Fruit fly (Drosophila melanogaster): ENCODE results near the gene Tim9a.

Gene Tim9a

DNA sequence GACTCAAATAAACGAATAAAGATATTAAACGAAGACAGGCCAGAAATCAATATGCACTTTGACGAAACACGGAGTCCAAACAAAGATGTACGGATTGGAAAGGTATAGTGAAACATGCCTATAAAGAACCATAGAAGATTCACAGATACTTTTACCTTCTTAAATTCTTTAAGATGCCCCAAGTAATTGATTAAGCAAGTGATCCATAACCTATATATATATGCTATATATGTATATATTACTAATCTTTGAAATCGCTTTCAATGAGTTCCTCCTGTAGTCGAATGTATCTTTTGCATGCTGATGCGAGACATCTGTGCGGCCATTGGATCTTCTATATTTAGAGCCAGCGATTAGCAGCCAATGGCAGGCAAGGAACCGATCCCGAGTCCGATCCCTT, 16.9 kb upstream of the Tim9a start, which contains the start of gene dmrt11E (continued):
- TF ChIP-seq so (GFP tag; IDR thresholded peaks at IDR 0.05) (no peak), Jarid2 (GFP tag; optimal IDR thresholded peaks at IDR 0.05) (no peak), lov (optimal IDR thresholded peaks at IDR 0.05) (no peak), lov (GFP tag; IDR thresholded peaks at IDR 0.05) (peak; percentile 66; the same call in 1 of the 3 replicates), Taf1 (GFP tag; IDR thresholded peaks at IDR 0.05) (no peak), CG7745 (tag; optimal IDR thresholded peaks at IDR 0.05) (no peak), MTF-1 (GFP tag; optimal IDR thresholded peaks at IDR 0.05; ENCODE audit: borderline replicate concordance) (peak; percentile 41), Ets97D (GFP tag; optimal IDR thresholded peaks at IDR 0.05) (no peak), CG6854 (GFP tag; optimal IDR thresholded peaks at IDR 0.05) (no peak), ranshi (GFP tag; IDR thresholded peaks at IDR 0.05) (peak; percentile 49; the same call in 1 of the 2 replicates), CG9215 (GFP tag; IDR thresholded peaks at IDR 0.05) (0 out of 2 replicates have a peak, but pooled peaks have one; percentile 20), CG14965 (GFP tag; optimal IDR thresholded peaks at IDR 0.05; ENCODE audit: borderline replicate concordance) (no peak), Gug (GFP tag; IDR thresholded peaks at IDR 0.05) (no peak; the same call in 3 of the 4 replicates), CG18764 (GFP tag; optimal IDR thresholded peaks at IDR 0.05) (peak; percentile 20), CG13287 (GFP tag; IDR thresholded peaks at IDR 0.05; ENCODE audit: partially characterized antibody) (no peak), bigmax (GFP tag; optimal IDR thresholded peaks at IDR 0.05) (no peak), BtbVII (GFP tag; optimal IDR thresholded peaks at IDR 0.05) (no peak), CG4424 (GFP tag; optimal IDR thresholded peaks at IDR 0.05) (peak; percentile 50), HLH3B (GFP tag; IDR thresholded peaks at IDR 0.05) (peak; percentile 48; the same call in 1 of the 2 replicates), Dfd (GFP tag; optimal IDR thresholded peaks at IDR 0.05) (no peak), CG32767 (GFP tag; IDR thresholded peaks at IDR 0.05) (0 out of 2 replicates have a peak, but pooled peaks have one; percentile 23), CG6272 (GFP tag; IDR thresholded peaks at IDR 0.05) (peak; percentile 33; the same call in 1 of the 2 replicates), CG7271 (tag; optimal IDR thresholded peaks at IDR 0.05) (peak; percentile 24), CG11247 (GFP tag; IDR thresholded peaks at IDR 0.05) (no peak), CG11398 (GFP tag; optimal IDR thresholded peaks at IDR 0.05) (no peak), lmd (GFP tag; IDR thresholded peaks at IDR 0.05) (peak; percentile 48), Oaz (GFP tag; IDR thresholded peaks at IDR 0.05) (no peak), pita (GFP tag; optimal IDR thresholded peaks at IDR 0.05) (no peak), CG17186 (GFP tag; optimal IDR thresholded peaks at IDR 0.05) (no peak), Aef1 (GFP tag; IDR thresholded peaks at IDR 0.05) (no peak), ash1 (GFP tag; optimal IDR thresholded peaks at IDR 0.05) (no peak), org-1 (GFP tag; optimal IDR thresholded peaks at IDR 0.05) (no peak), CG10147 (GFP tag; optimal IDR thresholded peaks at IDR 0.05) (no peak), gsb-n (tag; optimal IDR thresholded peaks at IDR 0.05) (peak; percentile 70), CG7987 (GFP tag; optimal IDR thresholded peaks at IDR 0.05) (no peak), CG18011 (GFP tag; optimal IDR thresholded peaks at IDR 0.05) (no peak), ci (GFP tag; IDR thresholded peaks at IDR 0.05) (peak; percentile 80), CG11695 (GFP tag; IDR thresholded peaks at IDR 0.05) (peak; percentile 54; the same call in 2 of the 3 replicates), jumu (GFP tag; optimal IDR thresholded peaks at IDR 0.05) (no peak), CG9437 (GFP tag; optimal IDR thresholded peaks at IDR 0.05) (peak; percentile 9), CG4854 (GFP tag; optimal IDR thresholded peaks at IDR 0.05) (no peak), repo (GFP tag; optimal IDR thresholded peaks at IDR 0.05) (no peak), CG1603 (tag; optimal IDR thresholded peaks at IDR 0.05) (peak; percentile 74), cas (GFP tag; IDR thresholded peaks at IDR 0.05) (no peak), pb (GFP tag; optimal IDR thresholded peaks at IDR 0.05) (no peak), CG2678 (tag; optimal IDR thresholded peaks at IDR 0.05) (peak; percentile 68), HLH4C (GFP tag; IDR thresholded peaks at IDR 0.05; ENCODE audit: partially characterized antibody) (no peak), sqz (GFP tag; optimal IDR thresholded peaks at IDR 0.05) (no peak), CG34422 (GFP tag; IDR thresholded peaks at IDR 0.05) (peak; percentile 32; the same call in 2 of the 3 replicates), CG16863 (GFP tag; optimal IDR thresholded peaks at IDR 0.05) (no peak), Fer1 (GFP tag; optimal IDR thresholded peaks at IDR 0.05) (no peak), CG4730 (GFP tag; IDR thresholded peaks at IDR 0.05) (no peak)
